Worm (Caenorhabditis elegans): ENCODE measurements around the gene rpl-9.

- no peak for TF ChIP-seq ceh-82 (tag; optimal IDR thresholded peaks at IDR 0.05)
- no peak for TF ChIP-seq lsy-2 (tag; optimal IDR thresholded peaks at IDR 0.05)
- no peak for TF ChIP-seq ceh-88 (GFP tag; IDR thresholded peaks at IDR 0.05)
- TF ChIP-seq lin-13 (GFP tag; optimal IDR thresholded peaks at IDR 0.05), result no peak
These were observed 15.6 kb upstream of the rpl-9 start, which contains the start of gene R13A5.15 for ce11 chrIII:7588214-7588613.
